Worm (Caenorhabditis elegans) whole organism, young adult: ENCODE results near the gene magu-2.

Experiments
- B0019.2 ChIP-seq: fragments of 200-800 bp; sonication (Bioruptor generic); conservative IDR thresholded peaks from 2 replicates; pipeline ENCODE4 v1.3.6; 2022; ENCODE audit warnings: missing genetic modification reagents, missing genetic modification characterization, missing compliant biosample characterization
- F23B12.7 ChIP-seq: sonication (generic microtip); optimal IDR thresholded peaks from 2 replicates; lab custom pipeline; 2017; ENCODE audit warnings: missing genetic modification characterization, mild to moderate bottlenecking, missing compliant biosample characterization, antibody characterized with exemption, moderate library complexity; ENCODE audit not compliant: insufficient read depth
- F52B5.7 ChIP-seq: sonication (generic microtip); optimal IDR thresholded peaks from 2 replicates; lab custom pipeline; 2016; ENCODE audit warnings: mild to moderate bottlenecking, missing genetic modification characterization, missing compliant biosample characterization
- K11D2.4 ChIP-seq: fragments of 200-800 bp; sonication (Bioruptor generic); IDR thresholded peaks from 2 replicates; pipeline ENCODE4 v1.3.6; 2022; ENCODE audit warnings: missing genetic modification reagents, missing genetic modification characterization, missing compliant biosample characterization
- Y53G8AR.9 ChIP-seq: fragments of 200-800 bp; sonication (Bioruptor generic); conservative IDR thresholded peaks from 2 replicates; pipeline ENCODE4 v1.3.6; 2022; ENCODE audit warnings: missing genetic modification reagents, missing genetic modification characterization, missing compliant biosample characterization
- Y79H2A.3 ChIP-seq: fragments of 200-800 bp; sonication (Bioruptor generic); conservative IDR thresholded peaks from 2 replicates; pipeline ENCODE4 v1.3.6; 2022; ENCODE audit warnings: missing genetic modification reagents, missing genetic modification characterization, missing compliant biosample characterization
- atf-7 ChIP-seq: sonication (generic microtip); optimal IDR thresholded peaks from 2 replicates; lab custom pipeline; 2017; ENCODE audit warnings: mild to moderate bottlenecking, missing genetic modification characterization, missing compliant biosample characterization
- attf-5 ChIP-seq: fragments of 200-800 bp; sonication (Bioruptor generic); optimal IDR thresholded peaks from 2 replicates; lab custom pipeline; 2018; ENCODE audit warnings: mild to moderate bottlenecking, missing genetic modification characterization, missing compliant biosample characterization
- bed-2 ChIP-seq: fragments of 200-800 bp; sonication (Bioruptor generic); IDR thresholded peaks from 2 replicates; pipeline ENCODE4 v1.3.6; 2022; ENCODE audit warnings: missing genetic modification reagents, missing genetic modification characterization, missing compliant biosample characterization
- ceh-100 ChIP-seq: fragments of 200-800 bp; sonication (Bioruptor generic); IDR thresholded peaks from 2 replicates; pipeline ENCODE4 v1.3.6; 2022; ENCODE audit warnings: missing genetic modification reagents, missing genetic modification characterization, missing compliant biosample characterization
- ceh-58 ChIP-seq: fragments of 200-800 bp; sonication (Bioruptor generic); IDR thresholded peaks from 2 replicates; pipeline ENCODE4 v1.3.6; 2022; ENCODE audit warnings: missing genetic modification characterization, missing compliant biosample characterization
- efl-1 ChIP-seq: fragments of 150-350 bp; optimal IDR thresholded peaks from 2 replicates; lab custom pipeline; 2014; ENCODE audit warnings: missing biosample characterization, missing genetic modification reagents, missing genetic modification characterization
- egl-18 ChIP-seq: fragments of 200-800 bp; sonication (Bioruptor generic); IDR thresholded peaks from 2 replicates; pipeline ENCODE4 v1.3.6; 2022; ENCODE audit warnings: missing genetic modification reagents, missing genetic modification characterization, missing compliant biosample characterization
- egl-44 ChIP-seq: fragments of 200-800 bp; sonication (Bioruptor generic); IDR thresholded peaks from 2 replicates; pipeline ENCODE4 v1.3.6; 2022; ENCODE audit warnings: missing genetic modification reagents, missing genetic modification characterization, missing compliant biosample characterization
- ets-4 ChIP-seq: fragments of 200-800 bp; sonication (Bioruptor generic); optimal IDR thresholded peaks from 2 replicates; lab custom pipeline; 2018; ENCODE audit warnings: mild to moderate bottlenecking, missing genetic modification characterization, missing compliant biosample characterization
- him-1 ChIP-seq: sonication (generic microtip); optimal IDR thresholded peaks from 2 replicates; lab custom pipeline; 2016; ENCODE audit warnings: missing genotype, missing genetic modification reagents, missing genetic modification characterization, missing compliant biosample characterization
- hlh-26 ChIP-seq: fragments of 200-800 bp; sonication (Bioruptor generic); conservative IDR thresholded peaks from 2 replicates; pipeline ENCODE4 v1.3.6; 2022; ENCODE audit warnings: missing genetic modification reagents, missing genetic modification characterization, missing compliant biosample characterization
- let-526 ChIP-seq: fragments of 200-800 bp; sonication (Bioruptor generic); IDR thresholded peaks from 2 replicates; pipeline ENCODE4 v1.3.6; 2022; ENCODE audit warnings: missing genetic modification reagents, missing genetic modification characterization, missing compliant biosample characterization
- let-607 ChIP-seq, 2 experiments: fragments of 200-800 bp in 1 of 2; sonication (Bioruptor generic) in 1 of 2; sonication (generic microtip) in 1 of 2; optimal IDR thresholded peaks; 2 replicates each; lab custom pipeline; 2016 to 2018; ENCODE audit warnings: mild to moderate bottlenecking in 2 of 2, missing compliant biosample characterization in 2 of 2, missing genetic modification characterization in 2 of 2, moderate library complexity in 2 of 2, missing genotype in 1 of 2
- lir-1 ChIP-seq: fragments of 200-800 bp; sonication (Bioruptor generic); conservative IDR thresholded peaks from 2 replicates; pipeline ENCODE4 v1.3.6; 2022; ENCODE audit warnings: missing genetic modification reagents, missing genetic modification characterization, missing compliant biosample characterization
- madf-10 ChIP-seq: sonication (generic microtip); optimal IDR thresholded peaks from 2 replicates; lab custom pipeline; 2016; ENCODE audit warnings: mild to moderate bottlenecking, missing genetic modification characterization, missing compliant biosample characterization
- madf-3 ChIP-seq: fragments of 200-800 bp; sonication (Bioruptor generic); IDR thresholded peaks from 2 replicates; pipeline ENCODE4 v1.3.6; 2022; ENCODE audit warnings: missing genetic modification reagents, missing genetic modification characterization, missing compliant biosample characterization
- nfya-2 ChIP-seq: fragments of 200-800 bp; sonication (Bioruptor generic); IDR thresholded peaks from 2 replicates; pipeline ENCODE4 v1.3.6; 2022; ENCODE audit warnings: missing genetic modification reagents, missing genetic modification characterization, missing compliant biosample characterization
- nfyb-1 ChIP-seq: fragments of 200-800 bp; sonication (Bioruptor generic); IDR thresholded peaks from 2 replicates; pipeline ENCODE4 v1.3.6; 2022; ENCODE audit warnings: missing genetic modification reagents, missing genetic modification characterization, missing compliant biosample characterization
- nhr-179 ChIP-seq: sonication (generic microtip); optimal IDR thresholded peaks from 2 replicates; lab custom pipeline; 2016; ENCODE audit warnings: mild to moderate bottlenecking, missing genetic modification characterization, missing compliant biosample characterization
- nhr-27 ChIP-seq: fragments of 200-800 bp; sonication (Bioruptor generic); optimal IDR thresholded peaks from 2 replicates; lab custom pipeline; 2018; ENCODE audit warnings: mild to moderate bottlenecking, missing genetic modification characterization, moderate library complexity, missing compliant biosample characterization
- nhr-80 ChIP-seq: sonication (generic microtip); optimal IDR thresholded peaks from 2 replicates; lab custom pipeline; 2016; ENCODE audit warnings: missing genetic modification characterization, missing compliant biosample characterization
- rcor-1 ChIP-seq: fragments of 200-800 bp; sonication (Bioruptor generic); IDR thresholded peaks from 2 replicates; pipeline ENCODE4 v1.3.6; 2022; ENCODE audit warnings: missing genetic modification reagents, missing genetic modification characterization, missing compliant biosample characterization
- rec-8 ChIP-seq, 2 experiments: sonication (generic microtip); optimal IDR thresholded peaks; 2 replicates each; lab custom pipeline; 2016; ENCODE audit warnings: mild to moderate bottlenecking in 2 of 2, missing genetic modification characterization in 2 of 2, missing genetic modification reagents in 2 of 2, missing genotype in 2 of 2, missing biosample characterization in 1 of 2, missing compliant biosample characterization in 1 of 2, moderate library complexity in 1 of 2
- rpc-1 ChIP-seq, 2 experiments: fragments of 150-350 bp in 1 of 2; sonication (generic microtip) in 1 of 2; optimal IDR thresholded peaks; 2 replicates each; lab custom pipeline; 2014 to 2018; ENCODE audit warnings: missing biosample characterization in 1 of 2, missing genetic modification characterization in 1 of 2, missing genetic modification reagents in 1 of 2, missing genotype in 1 of 2
- snpc-4 ChIP-seq, 5 experiments: fragments of 150-350 bp in 1 of 5; sonication (generic microtip) in 4 of 5; optimal IDR thresholded peaks; 2 replicates each; lab custom pipeline; 2014 to 2018; ENCODE audit warnings: missing genetic modification characterization in 5 of 5, missing biosample characterization in 3 of 5, antibody characterized with exemption in 2 of 5, mild to moderate bottlenecking in 2 of 5, missing compliant biosample characterization in 2 of 5, missing genotype in 2 of 5, moderate library complexity in 2 of 5, missing genetic modification reagents in 1 of 5
- tbp1 ChIP-seq: fragments of 200-800 bp; sonication (Bioruptor generic); optimal IDR thresholded peaks from 2 replicates; lab custom pipeline; 2018; ENCODE audit warnings: mild to moderate bottlenecking, missing genetic modification characterization, missing compliant biosample characterization
- tbx-9 ChIP-seq: sonication (generic microtip); optimal IDR thresholded peaks from 2 replicates; lab custom pipeline; 2016; ENCODE audit warnings: borderline replicate concordance, missing genetic modification characterization, inconsistent platforms, missing compliant biosample characterization
- unc-130 ChIP-seq: sonication (generic microtip); optimal IDR thresholded peaks from 2 replicates; lab custom pipeline; 2016; ENCODE audit warnings: missing genetic modification reagents, missing genetic modification characterization, missing compliant biosample characterization
- zfh-2 ChIP-seq: fragments of 200-800 bp; sonication (Bioruptor generic); conservative IDR thresholded peaks from 2 replicates; pipeline ENCODE4 v1.3.6; 2022; ENCODE audit warnings: missing genetic modification reagents, missing genetic modification characterization, missing compliant biosample characterization
- zim-3 ChIP-seq: sonication (generic microtip); optimal IDR thresholded peaks from 2 replicates; lab custom pipeline; 2017; ENCODE audit warnings: mild to moderate bottlenecking, missing genetic modification characterization, moderate library complexity, missing compliant biosample characterization
- ztf-6 ChIP-seq: fragments of 200-800 bp; sonication (Bioruptor generic); IDR thresholded peaks from 2 replicates; pipeline ENCODE4 v1.3.6; 2022; ENCODE audit warnings: missing genetic modification reagents, missing genetic modification characterization, missing compliant biosample characterization

Gene magu-2

DNA sequence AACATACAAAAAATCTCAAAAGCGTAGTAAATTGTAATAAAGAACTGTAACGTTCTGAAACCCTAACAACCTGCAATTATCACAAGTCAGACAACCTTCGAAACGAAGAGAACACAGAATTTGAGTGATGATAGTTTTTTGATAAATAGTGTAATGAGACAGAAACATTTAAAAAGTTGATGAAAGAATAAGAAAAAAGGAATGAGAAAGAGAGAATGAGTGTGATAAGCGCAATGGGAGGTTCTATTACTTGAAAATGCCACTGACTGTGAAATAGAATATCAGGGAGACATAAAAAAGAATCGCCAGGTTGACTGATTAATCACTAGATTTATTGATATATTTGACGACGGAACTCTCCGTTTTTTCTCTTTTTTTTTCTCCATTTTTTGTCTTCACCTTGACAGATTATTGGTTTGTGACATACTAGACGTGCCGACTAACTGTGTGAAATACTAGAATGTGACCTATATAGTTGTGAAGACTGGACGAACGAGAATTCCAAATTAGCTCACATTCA lies 1.5 kb downstream of the magu-2 start:
- TF ChIP-seq ets-4 (GFP tag; lab: Kevin White, UChicago) (no peak), K11D2.4 (GFP tag; lab: Robert Waterston, UW) (no peak), unc-130 (GFP tag; lab: Kevin White, UChicago) (no peak), let-607 (tag; optimal IDR thresholded peaks at IDR 0.05; lab: Kevin White, UChicago) (no peak), ztf-6 (no peak), zfh-2 (GFP tag; lab: Robert Waterston, UW) (no peak), lir-1 (GFP tag; lab: Robert Waterston, UW) (no peak), nhr-80 (tag; lab: Kevin White, UChicago) (no peak), egl-18 (GFP tag; lab: Robert Waterston, UW) (no peak)

DNA sequence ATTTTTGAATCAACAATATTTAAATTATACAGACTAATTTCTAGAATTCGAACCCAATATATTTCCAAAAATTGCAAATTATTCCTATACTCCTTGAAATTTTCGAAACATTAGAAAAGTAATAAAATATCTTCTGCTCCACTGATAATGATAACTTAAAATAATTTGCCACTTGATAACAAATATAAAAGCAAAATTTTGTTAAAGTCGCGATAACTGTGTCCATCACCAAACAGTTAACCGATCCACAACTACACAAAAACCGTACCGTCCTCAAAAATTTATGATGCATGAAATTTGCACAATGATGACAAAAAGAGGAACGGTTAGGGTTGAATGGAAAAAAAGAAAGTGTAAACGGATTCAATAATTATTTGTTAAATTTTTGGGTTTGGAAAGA lies 2.4 kb downstream of the magu-2 start:
- no peak for TF ChIP-seq bed-2
- TF ChIP-seq tbp1 (GFP tag; lab: Kevin White, UChicago) = no peak
- TF ChIP-seq hlh-26 (GFP tag; lab: Robert Waterston, UW) = no peak
- no peak for TF ChIP-seq atf-7
- TF ChIP-seq F52B5.7 = no peak
- TF ChIP-seq ets-4 (GFP tag; lab: Kevin White, UChicago) = no peak
- TF ChIP-seq, all 124 proteins: peak for 0

DNA sequence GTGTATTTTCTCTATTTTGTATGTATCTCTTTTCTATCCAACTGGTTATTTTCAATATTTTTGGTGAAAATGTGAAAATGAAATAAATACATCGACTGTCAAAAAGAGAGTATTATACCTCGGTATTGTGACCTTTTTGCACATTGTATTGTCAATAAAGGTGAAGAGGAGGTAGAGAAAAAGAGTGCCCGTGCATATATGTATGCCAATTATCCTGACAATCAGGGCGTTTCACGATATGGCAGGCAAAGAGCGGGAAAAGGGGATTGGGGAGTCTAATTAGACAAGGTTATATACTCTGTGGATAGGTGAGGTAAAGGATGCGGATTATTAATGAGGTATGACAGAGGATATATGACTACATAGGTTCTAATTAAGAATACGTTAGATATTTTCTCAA lies 3.9 kb downstream of the magu-2 start:
- TF ChIP-seq egl-44 (GFP tag; lab: Robert Waterston, UW) = no peak
- TF ChIP-seq let-526 (GFP tag; lab: Robert Waterston, UW) = no peak
- no peak for TF ChIP-seq nfya-2 (GFP tag; lab: Robert Waterston, UW)
- TF ChIP-seq nhr-27 (tag; lab: Kevin White, UChicago) = no peak
- no peak for TF ChIP-seq ceh-100
- TF ChIP-seq Y79H2A.3 = no peak

DNA sequence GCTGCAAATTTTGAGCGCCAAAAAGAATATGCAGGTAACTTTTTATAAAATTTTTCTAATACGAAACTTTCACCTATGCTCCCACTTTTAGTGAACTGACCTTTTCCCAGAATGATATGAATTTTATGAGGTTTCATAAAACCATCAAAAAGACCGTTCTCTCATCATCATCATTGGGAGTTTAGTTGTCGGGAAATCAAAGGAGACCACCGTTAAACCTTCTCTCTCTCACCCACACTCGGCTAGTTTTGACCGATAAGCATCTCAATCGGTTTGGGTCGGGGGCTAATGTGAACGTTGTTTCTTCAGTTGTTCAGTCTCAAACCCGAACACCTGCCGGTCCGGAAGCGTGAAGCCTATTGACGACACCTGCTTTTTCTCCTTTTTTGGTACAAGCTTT lies 4.6 kb downstream of the magu-2 start:
- no peak for TF ChIP-seq F23B12.7 (tag; lab: Kevin White, UChicago)
- TF ChIP-seq madf-10 = no peak
- peak; percentile 52 for TF ChIP-seq nhr-80 (tag; lab: Kevin White, UChicago)

DNA sequence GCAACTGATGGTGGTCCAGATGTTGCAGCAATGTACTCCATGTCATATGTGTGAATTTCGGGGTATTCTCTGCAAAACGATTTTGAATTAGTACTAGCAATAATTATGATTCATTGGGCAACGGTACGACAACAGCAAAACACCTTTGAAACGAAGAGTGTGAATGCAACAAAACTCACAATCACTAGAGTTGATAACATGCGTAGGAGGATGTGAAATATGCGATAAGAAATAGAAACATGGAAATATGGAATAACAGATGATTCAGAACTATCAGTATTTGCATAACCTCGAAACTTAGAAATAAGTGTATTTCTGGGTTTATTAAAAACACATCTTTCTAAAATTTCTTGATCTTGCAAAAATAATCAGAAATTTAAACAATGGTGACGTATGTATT lies 5.3 kb downstream of the magu-2 start:
- no peak for TF ChIP-seq nhr-179
- peak; percentile 4 for TF ChIP-seq nhr-80 (tag; lab: Kevin White, UChicago)
- TF ChIP-seq, all 124 proteins: peak for 1

DNA sequence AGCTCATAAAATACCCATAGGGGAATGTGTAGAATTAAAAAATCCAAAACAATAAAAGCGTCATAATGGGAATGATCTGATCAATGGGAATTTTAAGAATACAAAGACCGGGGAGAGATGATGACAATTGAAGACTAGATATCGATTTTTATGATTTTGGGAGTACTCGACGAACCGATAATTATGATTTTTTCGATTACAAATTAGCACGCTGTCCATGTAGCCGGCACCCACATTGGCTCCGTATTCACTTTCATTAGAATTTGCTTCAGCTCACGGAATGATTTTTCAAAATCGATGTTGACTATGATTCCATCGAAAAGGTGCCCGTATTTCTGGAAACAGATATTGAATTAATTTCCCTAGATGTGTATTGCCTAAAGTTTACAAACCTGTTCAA lies 8.0 kb downstream of the magu-2 start:
- no peak for TF ChIP-seq zfh-2 (GFP tag; lab: Robert Waterston, UW)
- no peak for TF ChIP-seq ceh-58 (GFP tag; lab: Robert Waterston, UW)
- TF ChIP-seq egl-44 (GFP tag; lab: Robert Waterston, UW) = no peak
- TF ChIP-seq him-1 (tag; lab: Kevin White, UChicago) = no peak
- no peak for TF ChIP-seq snpc-4 (GFP tag; optimal IDR thresholded peaks at IDR 0.05; lab: Kevin White, UChicago)
- TF ChIP-seq snpc-4 (tag; optimal IDR thresholded peaks at IDR 0.05; lab: Kevin White, UChicago) = no peak
- no peak for TF ChIP-seq B0019.2 (GFP tag; lab: Robert Waterston, UW)
- TF ChIP-seq nhr-80 (tag; lab: Kevin White, UChicago) = no peak

DNA sequence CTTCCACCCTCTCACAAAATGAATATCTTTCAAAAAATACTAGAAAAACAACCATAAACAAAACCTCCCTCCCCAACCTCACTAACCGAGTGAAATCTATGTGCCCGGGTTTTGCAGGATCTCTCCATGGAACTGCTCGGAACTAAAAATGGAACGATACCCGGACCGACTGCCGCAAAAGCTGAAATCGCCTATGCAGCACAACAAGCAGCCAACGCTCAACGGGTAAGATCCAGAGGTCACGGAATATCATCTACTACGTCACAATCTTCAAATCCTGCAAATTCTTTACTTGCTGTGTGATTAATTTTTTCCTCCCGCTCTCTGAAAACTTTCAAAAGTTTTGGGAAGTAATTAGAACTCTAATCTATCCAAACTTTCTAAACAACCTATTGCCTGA lies 11.5 kb downstream of the magu-2 start:
- TF ChIP-seq attf-5 (GFP tag; lab: Kevin White, UChicago) = no peak
- TF ChIP-seq rcor-1 (GFP tag; lab: Robert Waterston, UW) = no peak
- no peak for TF ChIP-seq rec-8 (tag; optimal IDR thresholded peaks at IDR 0.05; lab: Kevin White, UChicago)
- no peak for TF ChIP-seq nfyb-1 (GFP tag; lab: Robert Waterston, UW)
- TF ChIP-seq efl-1 (GFP tag; lab: Kevin White, UChicago) = no peak
- no peak for TF ChIP-seq zim-3 (tag; lab: Kevin White, UChicago)
- no peak for TF ChIP-seq Y53G8AR.9 (GFP tag; lab: Robert Waterston, UW)
- no peak for TF ChIP-seq madf-3 (GFP tag; lab: Robert Waterston, UW)
- no peak for TF ChIP-seq rpc-1 (optimal IDR thresholded peaks at IDR 0.05; lab: Kevin White, UChicago)
- TF ChIP-seq rpc-1 (tag; optimal IDR thresholded peaks at IDR 0.05; lab: Kevin White, UChicago) = no peak
- no peak for TF ChIP-seq tbx-9
